Fruit fly (Drosophila melanogaster): ENCODE data around the gene if.

The if gene

dm6 chrX:16822080-16822479, 38.8 kb upstream of the if start:
- TF ChIP-seq CrebA (GFP tag; optimal IDR thresholded peaks at IDR 0.05; ENCODE audit: borderline replicate concordance) (no peak), Mio (GFP tag; optimal IDR thresholded peaks at IDR 0.05) (no peak), OdsH (GFP tag; optimal IDR thresholded peaks at IDR 0.05) (peak; percentile 21), psq (GFP tag; optimal IDR thresholded peaks at IDR 0.05) (peak; percentile 25), fru (GFP tag; optimal IDR thresholded peaks at IDR 0.05) (peak; percentile 22), Hnf4 (GFP tag; optimal IDR thresholded peaks at IDR 0.05) (peak; percentile 2), dl (GFP tag; optimal IDR thresholded peaks at IDR 0.05; ENCODE audit: insufficient read depth in 1 of 2, partially characterized antibody in 2 of 2) (no peak), HLH106 (tag; optimal IDR thresholded peaks at IDR 0.05) (peak; percentile 47), Myc (optimal IDR thresholded peaks at IDR 0.05) (no peak), Hr78 (GFP tag; optimal IDR thresholded peaks at IDR 0.05) (no peak), usp (GFP tag; optimal IDR thresholded peaks at IDR 0.05) (no peak), rgr (GFP tag; optimal IDR thresholded peaks at IDR 0.05) (peak; percentile 43), Sp1 (GFP tag; optimal IDR thresholded peaks at IDR 0.05) (peak; percentile 26), CG32264 (GFP tag; optimal IDR thresholded peaks at IDR 0.05) (no peak), foxo (GFP tag; optimal IDR thresholded peaks at IDR 0.05) (peak in 1 of 2 experiments; percentile 34), ey (GFP tag; optimal IDR thresholded peaks at IDR 0.05) (peak; percentile 24), N (GFP tag; optimal IDR thresholded peaks at IDR 0.05) (no peak), h (GFP tag; optimal IDR thresholded peaks at IDR 0.05) (peak; percentile 37), Vsx2 (GFP tag; optimal IDR thresholded peaks at IDR 0.05; ENCODE audit: partially characterized antibody) (no peak), br (GFP tag; optimal IDR thresholded peaks at IDR 0.05) (peak; percentile 36)

dm6 chrX:16821216-16821615, 38.0 kb upstream of the if start:
- no peak for TF ChIP-seq CG32264 (GFP tag; optimal IDR thresholded peaks at IDR 0.05)
- TF ChIP-seq Rel (GFP tag; optimal IDR thresholded peaks at IDR 0.05) = no peak
- no peak for TF ChIP-seq Rel (tag; optimal IDR thresholded peaks at IDR 0.05)
- TF ChIP-seq Sp1 (GFP tag; optimal IDR thresholded peaks at IDR 0.05) = no peak
- TF ChIP-seq sage (GFP tag; optimal IDR thresholded peaks at IDR 0.05) = no peak
- no peak for TF ChIP-seq Abd-B (GFP tag; optimal IDR thresholded peaks at IDR 0.05)
- TF ChIP-seq N (GFP tag; optimal IDR thresholded peaks at IDR 0.05) = no peak

DNA sequence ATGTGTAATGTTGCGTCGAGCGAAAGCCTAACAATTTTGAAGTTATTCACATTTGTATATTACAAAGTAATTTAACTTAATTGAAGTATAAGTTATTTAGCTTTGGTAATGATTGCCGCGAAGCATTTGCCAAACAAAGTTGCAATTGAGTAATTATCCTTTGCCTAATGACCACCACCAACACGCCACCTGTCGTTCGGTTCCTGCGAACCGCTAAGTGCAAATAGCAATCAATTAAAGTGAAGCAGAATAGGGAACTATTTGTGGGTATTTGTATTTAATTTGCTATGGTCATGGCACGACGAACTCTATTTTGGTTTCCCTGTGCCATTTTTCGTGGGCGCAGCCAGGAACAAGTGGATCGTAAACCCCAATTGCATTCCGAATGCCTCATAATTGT, 37.4 kb upstream of the if start:
- TF ChIP-seq ey (GFP tag; optimal IDR thresholded peaks at IDR 0.05) (no peak), dsf (GFP tag; optimal IDR thresholded peaks at IDR 0.05; ENCODE audit: borderline replicate concordance) (no peak), sage (GFP tag; optimal IDR thresholded peaks at IDR 0.05) (no peak), h (GFP tag; optimal IDR thresholded peaks at IDR 0.05) (no peak), CG32264 (GFP tag; optimal IDR thresholded peaks at IDR 0.05) (no peak)

DNA sequence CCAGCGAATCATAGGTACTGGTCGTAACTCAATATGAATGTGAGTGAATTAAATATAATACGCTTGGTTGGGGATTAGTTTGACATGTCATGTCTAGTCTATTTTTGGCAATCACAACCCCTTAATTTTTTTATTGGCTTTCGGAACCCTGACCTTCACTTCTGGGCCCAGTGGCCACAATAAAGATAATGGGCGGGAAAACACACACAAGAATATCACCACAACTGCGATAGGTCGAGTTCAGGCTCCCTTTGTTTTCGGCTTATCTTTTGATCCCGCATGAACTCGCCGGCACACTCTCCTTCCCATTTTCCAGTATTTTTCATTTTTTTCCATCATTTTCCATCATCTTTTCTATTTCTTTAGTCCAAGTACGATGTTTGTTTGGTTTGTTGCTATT, 35.0 kb upstream of the if start:
- TF ChIP-seq Rel (GFP tag; optimal IDR thresholded peaks at IDR 0.05) = no peak
- peak; percentile 31 for TF ChIP-seq Rel (tag; optimal IDR thresholded peaks at IDR 0.05)
- no peak for TF ChIP-seq GATAd (GFP tag; optimal IDR thresholded peaks at IDR 0.05)

dm6 chrX:16816500-16816899, 33.3 kb upstream of the if start:
- TF ChIP-seq Hr83 (GFP tag; optimal IDR thresholded peaks at IDR 0.05; ENCODE audit: poor library complexity, severe bottlenecking) (no peak), Myc (optimal IDR thresholded peaks at IDR 0.05) (peak; percentile 70), Mio (GFP tag; optimal IDR thresholded peaks at IDR 0.05) (no peak)

DNA sequence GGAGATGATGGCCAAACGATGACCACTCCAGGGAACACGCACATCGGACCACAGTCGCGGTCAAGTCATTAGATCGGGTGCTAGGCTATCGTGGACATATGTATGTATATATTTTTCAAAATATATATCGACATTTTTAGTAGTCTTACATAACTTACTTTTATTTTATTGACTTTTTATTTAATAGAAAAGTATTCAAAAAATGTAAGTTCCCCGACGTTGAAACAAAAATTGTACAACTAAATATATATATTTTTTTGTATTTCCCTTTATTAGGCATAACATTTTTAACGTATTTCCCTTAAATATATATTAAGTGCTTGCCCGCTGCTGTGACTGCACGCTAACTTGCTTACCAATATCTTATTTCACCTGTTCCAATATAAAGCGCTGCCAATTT, 31.9 kb upstream of the if start:
- no peak for TF ChIP-seq N (GFP tag; optimal IDR thresholded peaks at IDR 0.05)
- TF ChIP-seq foxo (GFP tag; optimal IDR thresholded peaks at IDR 0.05) = peak in 1 of 2 experiments; percentile 3

- TF ChIP-seq foxo (GFP tag; optimal IDR thresholded peaks at IDR 0.05) (peak in 1 of 2 experiments; percentile 4), h (GFP tag; optimal IDR thresholded peaks at IDR 0.05) (no peak), Abd-B (GFP tag; optimal IDR thresholded peaks at IDR 0.05) (no peak), dl (GFP tag; optimal IDR thresholded peaks at IDR 0.05; ENCODE audit: insufficient read depth in 1 of 2, partially characterized antibody in 2 of 2) (no peak), Hr83 (GFP tag; optimal IDR thresholded peaks at IDR 0.05; ENCODE audit: poor library complexity, severe bottlenecking) (no peak), sage (GFP tag; optimal IDR thresholded peaks at IDR 0.05) (no peak), fru (GFP tag; optimal IDR thresholded peaks at IDR 0.05) (no peak)
These were observed 31.1 kb upstream of the if start for dm6 chrX:16814351-16814750.

Data from whole organism, wandering third instar larva.